Fruit fly (Drosophila melanogaster): ENCODE measurements around the gene Hsc70-4.

- TF ChIP-seq Sry-δ (GFP tag; optimal IDR thresholded peaks at IDR 0.05) (no peak), pzg (GFP tag; optimal IDR thresholded peaks at IDR 0.05) (no peak), CG3838 (GFP tag; optimal IDR thresholded peaks at IDR 0.05) (no peak), BEAF-32 (GFP tag; optimal IDR thresholded peaks at IDR 0.05) (no peak)
These were observed 44.2 kb downstream of the Hsc70-4 start for dm6 chr3R:15286693-15287041.
